Worm (Caenorhabditis elegans) whole organism, L4 larva: ENCODE results near the gene ztf-30.

Experiments used
- ZK337.2 ChIP-seq: fragments of 200-800 bp; sonication (Bioruptor generic); IDR thresholded peaks from 2 replicates; pipeline ENCODE4 v1.3.6; 2022; ENCODE audit warnings: missing genetic modification reagents, missing genetic modification characterization, missing compliant biosample characterization
- ceh-20 ChIP-seq: fragments of 200-800 bp; sonication (Bioruptor generic); IDR thresholded peaks from 2 replicates; pipeline ENCODE4 v1.3.6; 2022; ENCODE audit warnings: missing genetic modification reagents, missing genetic modification characterization, missing compliant biosample characterization
- egl-43 ChIP-seq: fragments of 200-800 bp; sonication (Bioruptor generic); IDR thresholded peaks from 2 replicates; pipeline ENCODE4 v1.3.6; 2022; ENCODE audit warnings: missing genetic modification reagents, missing genetic modification characterization, missing compliant biosample characterization
- mes-2 ChIP-seq: sonication (generic microtip); optimal IDR thresholded peaks from 2 replicates; lab custom pipeline; 2016; ENCODE audit warnings: missing genotype, mild to moderate bottlenecking, missing genetic modification characterization, missing compliant biosample characterization; ENCODE audit not compliant: poor library complexity, severe bottlenecking
- unc-62 ChIP-seq, 3 experiments: fragments of 150-350 bp in 1 of 3; sonication (generic microtip); optimal IDR thresholded peaks in 2 of 3; peaks in 1 of 3; 1 replicate in 1 of 3; 2 replicates in 2 of 3; lab custom pipeline; 2014 to 2017; ENCODE audit warnings: missing biosample characterization in 3 of 3, missing genetic modification characterization in 3 of 3, missing genetic modification reagents in 3 of 3, missing genotype in 1 of 3
- zag-1 ChIP-seq: fragments of 150-350 bp; optimal IDR thresholded peaks from 2 replicates; lab custom pipeline; 2014; ENCODE audit warnings: missing biosample characterization, missing genetic modification characterization

- TF ChIP-seq unc-62 (GFP tag; optimal IDR thresholded peaks at IDR 0.05 in 1 of 2; lab: Kevin White, UChicago) (no peak), unc-62 (tag; optimal IDR thresholded peaks at IDR 0.05; lab: Kevin White, UChicago) (no peak), ceh-20 (GFP tag; lab: Robert Waterston, UW) (no peak), mes-2 (tag; lab: Kevin White, UChicago) (no peak), zag-1 (tag; lab: Kevin White, UChicago) (no peak), egl-43 (GFP tag; lab: Robert Waterston, UW) (no peak), ZK337.2 (GFP tag; lab: Robert Waterston, UW) (no peak)
These were observed 20.8 kb upstream of the ztf-30 start, which contains the start of gene C13G5.2 for ce11 chrIII:8618412-8618960.
